Worm (Caenorhabditis elegans): ENCODE measurements around the gene F55G11.8.

F55G11.8 gene

ce11 chrIV:12991629-12992028 is 29.0 kb downstream of the F55G11.8 start, which contains the start of gene K10D11.5:
Gene K10D11.5 (minus strand): TSS chrIV:12991843.
- TF ChIP-seq unc-120 (tag; optimal IDR thresholded peaks at IDR 0.05; ENCODE audit: poor library complexity, severe bottlenecking) = no peak
- TF ChIP-seq lin-13 (tag; optimal IDR thresholded peaks at IDR 0.05) = no peak
- TF ChIP-seq sptf-1 (tag; optimal IDR thresholded peaks at IDR 0.05) = no peak
- TF ChIP-seq nhr-28 (tag; optimal IDR thresholded peaks at IDR 0.05) = no peak
- no peak for TF ChIP-seq ham-2 (GFP tag; optimal IDR thresholded peaks at IDR 0.05)
- no peak for TF ChIP-seq ceh-83 (GFP tag; optimal IDR thresholded peaks at IDR 0.05)
- no peak for TF ChIP-seq cnd-1 (tag; optimal IDR thresholded peaks at IDR 0.05)
- no peak for TF ChIP-seq blmp-1 (tag; optimal IDR thresholded peaks at IDR 0.05)
- TF ChIP-seq bed-3 (GFP tag; optimal IDR thresholded peaks at IDR 0.05) = no peak

ce11 chrIV:12994376-12994775 is 31.8 kb downstream of the F55G11.8 start, which contains the start of gene K10D11.4:
Gene K10D11.4 (minus strand): TSS chrIV:12994476.
- peak; percentile 48 for TF ChIP-seq zip-8 (tag; optimal IDR thresholded peaks at IDR 0.05)
- TF ChIP-seq M03D4.4 (tag; optimal IDR thresholded peaks at IDR 0.05) = no peak

ce11 chrIV:12995886-12996285 is 33.3 kb downstream of the F55G11.8 start, which contains the start of gene K10D11.7:
Gene K10D11.7 (minus strand): TSS chrIV:12995986.
- no peak for TF ChIP-seq mep-1 (tag; optimal IDR thresholded peaks at IDR 0.05)

- TF ChIP-seq cnd-1 (tag; optimal IDR thresholded peaks at IDR 0.05) = no peak
- TF ChIP-seq mep-1 (tag; optimal IDR thresholded peaks at IDR 0.05) = no peak
- no peak for TF ChIP-seq ceh-83 (GFP tag; optimal IDR thresholded peaks at IDR 0.05)
- no peak for TF ChIP-seq nhr-28 (tag; optimal IDR thresholded peaks at IDR 0.05)
- TF ChIP-seq blmp-1 (tag; optimal IDR thresholded peaks at IDR 0.05) = no peak
- TF ChIP-seq drap-1 (GFP tag; optimal IDR thresholded peaks at IDR 0.05) = no peak
- no peak for TF ChIP-seq tbx-8 (GFP tag; optimal IDR thresholded peaks at IDR 0.05)
- TF ChIP-seq hlh-1 (tag; optimal IDR thresholded peaks at IDR 0.05) = no peak
- TF ChIP-seq flh-1 (GFP tag; optimal IDR thresholded peaks at IDR 0.05) = no peak
Measured at ce11 chrIV:12997560-12997959, 35.0 kb downstream of the F55G11.8 start.

- TF ChIP-seq pha-4 (tag; optimal IDR thresholded peaks at IDR 0.05) (peak; percentile 53), nhr-237 (tag; optimal IDR thresholded peaks at IDR 0.05) (no peak), flh-1 (GFP tag; optimal IDR thresholded peaks at IDR 0.05) (no peak), unc-39 (tag; optimal IDR thresholded peaks at IDR 0.05) (no peak), nhr-12 (tag; optimal IDR thresholded peaks at IDR 0.05) (no peak), ces-1 (GFP tag; optimal IDR thresholded peaks at IDR 0.05) (no peak), drap-1 (GFP tag; optimal IDR thresholded peaks at IDR 0.05) (no peak), snpc-4 (tag; optimal IDR thresholded peaks at IDR 0.05) (no peak), unc-120 (tag; optimal IDR thresholded peaks at IDR 0.05; ENCODE audit: poor library complexity, severe bottlenecking) (no peak), nhr-2 (tag; optimal IDR thresholded peaks at IDR 0.05) (peak; percentile 68), mab-5 (tag; optimal IDR thresholded peaks at IDR 0.05) (no peak), ham-2 (GFP tag; optimal IDR thresholded peaks at IDR 0.05) (peak; percentile 76), sptf-1 (tag; optimal IDR thresholded peaks at IDR 0.05) (peak; percentile 23), lin-32 (GFP tag; optimal IDR thresholded peaks at IDR 0.05) (no peak)
Measured at ce11 chrIV:12999087-12999486, 36.5 kb downstream of the F55G11.8 start.

ce11 chrIV:13008405-13009208 is 46.0 kb downstream of the F55G11.8 start, which contains the start of gene mbk-2:
Gene mbk-2 (plus strand): TSS chrIV:13009158.
- TF ChIP-seq unc-62 (GFP tag; optimal IDR thresholded peaks at IDR 0.05) = no peak
- TF ChIP-seq nhr-2 (tag; optimal IDR thresholded peaks at IDR 0.05) = no peak
- TF ChIP-seq lin-13 (tag; optimal IDR thresholded peaks at IDR 0.05) = no peak
- TF ChIP-seq ceh-83 (GFP tag; optimal IDR thresholded peaks at IDR 0.05) = no peak
- no peak for TF ChIP-seq ztf-11 (tag; optimal IDR thresholded peaks at IDR 0.05)
- TF ChIP-seq mab-5 (tag; optimal IDR thresholded peaks at IDR 0.05) = no peak
- TF ChIP-seq flh-1 (GFP tag; optimal IDR thresholded peaks at IDR 0.05) = no peak
- TF ChIP-seq lin-32 (GFP tag; optimal IDR thresholded peaks at IDR 0.05) = no peak
- TF ChIP-seq tbx-8 (GFP tag; optimal IDR thresholded peaks at IDR 0.05) = no peak
- no peak for TF ChIP-seq pha-4 (tag; optimal IDR thresholded peaks at IDR 0.05)
- no peak for TF ChIP-seq nhr-12 (tag; optimal IDR thresholded peaks at IDR 0.05)
